Worm (Caenorhabditis elegans) whole organism, late embryonic: ENCODE results near the gene C16D2.3.

Source experiments
- ama-1 ChIP-seq: fragments of 150-350 bp; optimal IDR thresholded peaks from 2 replicates; lab custom pipeline; 2014
- elt-2 ChIP-seq: sonication (generic microtip); optimal IDR thresholded peaks from 2 replicates; lab custom pipeline; 2016; ENCODE audit warnings: missing genetic modification reagents, missing genetic modification characterization, missing compliant biosample characterization
- hlh-30 ChIP-seq: sonication (generic microtip); optimal IDR thresholded peaks from 2 replicates; lab custom pipeline; 2017; ENCODE audit warnings: antibody characterized with exemption, missing genetic modification characterization, missing compliant biosample characterization; ENCODE audit not compliant: insufficient read depth
- hlh-6 ChIP-seq: sonication (generic microtip); optimal IDR thresholded peaks from 2 replicates; lab custom pipeline; 2016; ENCODE audit warnings: missing genotype, missing genetic modification characterization, missing compliant biosample characterization
- lim-6 ChIP-seq: sonication (generic microtip); optimal IDR thresholded peaks from 2 replicates; lab custom pipeline; 2016; ENCODE audit warnings: missing genetic modification characterization, missing compliant biosample characterization
- nhr-11 ChIP-seq: fragments of 150-350 bp; optimal IDR thresholded peaks from 2 replicates; lab custom pipeline; 2014; ENCODE audit warnings: missing biosample characterization, missing genetic modification characterization
- pax-1 ChIP-seq: fragments of 150-350 bp; optimal IDR thresholded peaks from 2 replicates; lab custom pipeline; 2014; ENCODE audit warnings: missing biosample characterization, missing genetic modification characterization
- rnt-1 ChIP-seq: sonication (generic microtip); optimal IDR thresholded peaks from 2 replicates; lab custom pipeline; 2016; ENCODE audit warnings: missing genetic modification characterization, missing compliant biosample characterization
- unc-42 ChIP-seq: sonication (generic microtip); optimal IDR thresholded peaks from 2 replicates; lab custom pipeline; 2016; ENCODE audit warnings: missing genotype, missing genetic modification characterization, missing compliant biosample characterization
- unc-55 ChIP-seq: sonication (generic microtip); optimal IDR thresholded peaks from 2 replicates; lab custom pipeline; 2017; ENCODE audit warnings: missing biosample characterization, missing genetic modification reagents, missing genetic modification characterization

ce11 chrII:9125007-9125406 is 12.9 kb upstream of the C16D2.3 start:
- TF ChIP-seq hlh-30 (tag; lab: Kevin White, UChicago) (no peak), pax-1 (tag; lab: Kevin White, UChicago) (no peak), hlh-6 (tag; lab: Kevin White, UChicago) (no peak), ama-1 (lab: Kevin White, UChicago) (no peak), unc-55 (no peak), unc-42 (no peak), nhr-11 (tag; lab: Kevin White, UChicago) (no peak), rnt-1 (tag; lab: Kevin White, UChicago) (no peak), lim-6 (tag; lab: Kevin White, UChicago) (no peak), elt-2 (tag; lab: Kevin White, UChicago) (no peak)
